Worm (Caenorhabditis elegans): ENCODE data around the gene C35D10.17.

DNA sequence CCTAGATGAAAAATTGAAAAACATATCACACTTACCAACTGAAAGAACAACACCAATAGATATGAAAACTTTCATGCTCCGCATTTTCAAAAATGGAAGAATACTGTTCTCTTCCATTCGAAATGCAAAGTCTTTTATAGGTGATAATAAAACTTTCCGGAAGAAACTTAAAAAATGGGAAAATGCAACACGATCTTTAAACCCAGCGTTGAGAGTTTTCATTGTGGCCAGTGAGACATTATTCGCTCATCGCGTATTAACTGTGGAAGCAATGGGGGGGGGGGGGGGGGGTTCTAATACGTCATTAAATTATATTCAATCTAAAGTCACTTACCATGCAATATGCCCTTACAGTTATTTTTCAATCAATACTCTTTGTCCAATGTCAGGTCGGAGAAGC, 22.5 kb upstream of the C35D10.17 start, which contains the start of the genes clec-157 and fkh-5:
- TF ChIP-seq ama-1 (optimal IDR thresholded peaks at IDR 0.05) (no peak), hmbx-1 (tag; optimal IDR thresholded peaks at IDR 0.05) (no peak), ceh-13 (GFP tag; optimal IDR thresholded peaks at IDR 0.05) (no peak), ets-7 (tag; optimal IDR thresholded peaks at IDR 0.05) (no peak), pes-1 (GFP tag; IDR thresholded peaks at IDR 0.05) (no peak), ceh-36 (tag; optimal IDR thresholded peaks at IDR 0.05) (no peak), flt-1 (GFP tag; IDR thresholded peaks at IDR 0.05) (no peak), scrt-1 (GFP tag; IDR thresholded peaks at IDR 0.05) (no peak), F13C5.2 (tag; optimal IDR thresholded peaks at IDR 0.05) (no peak), sea-1 (GFP tag; conservative IDR thresholded peaks at IDR 0.05) (no peak), aly-1 (tag; optimal IDR thresholded peaks at IDR 0.05) (no peak), tbx-11 (GFP tag; IDR thresholded peaks at IDR 0.05) (no peak), tbx-37 (GFP tag; conservative IDR thresholded peaks at IDR 0.05) (no peak), B0310.2 (tag; optimal IDR thresholded peaks at IDR 0.05) (no peak)
